Worm (Caenorhabditis elegans) whole organism, mixed stage, embryonic: Measurements from ENCODE around the gene T02H6.1.

Experiments
- M03D4.4 ChIP-seq: sonication (generic microtip); optimal IDR thresholded peaks from 2 replicates; lab custom pipeline; 2017; ENCODE audit warnings: mild to moderate bottlenecking, missing genetic modification characterization, missing compliant biosample characterization
- bed-3 ChIP-seq: fragments of 200-800 bp; sonication (Bioruptor generic); optimal IDR thresholded peaks from 3 replicates; lab custom pipeline; 2018; ENCODE audit warnings: mild to moderate bottlenecking, missing genetic modification characterization, moderate library complexity, missing compliant biosample characterization
- blmp-1 ChIP-seq: fragments of 150-350 bp; optimal IDR thresholded peaks from 2 replicates; lab custom pipeline; 2014; ENCODE audit warnings: missing biosample characterization, missing genetic modification characterization
- ceh-39 ChIP-seq: fragments of 150-350 bp; optimal IDR thresholded peaks from 2 replicates; lab custom pipeline; 2014; ENCODE audit warnings: missing biosample characterization, missing genetic modification characterization
- ceh-43 ChIP-seq: fragments of 200-800 bp; sonication (Bioruptor generic); optimal IDR thresholded peaks from 2 replicates; lab custom pipeline; 2018; ENCODE audit warnings: mild to moderate bottlenecking, missing genetic modification characterization, moderate library complexity, missing compliant biosample characterization
- ceh-83 ChIP-seq: fragments of 200-800 bp; sonication (Bioruptor generic); optimal IDR thresholded peaks from 2 replicates; lab custom pipeline; 2018; ENCODE audit warnings: mild to moderate bottlenecking, missing genetic modification characterization, missing compliant biosample characterization
- ces-1 ChIP-seq: fragments of 150-350 bp; optimal IDR thresholded peaks from 2 replicates; lab custom pipeline; 2014; ENCODE audit warnings: missing biosample characterization, missing genetic modification reagents, missing genetic modification characterization
- cnd-1 ChIP-seq: fragments of 200-800 bp; sonication (Bioruptor generic); optimal IDR thresholded peaks from 2 replicates; lab custom pipeline; 2018; ENCODE audit warnings: mild to moderate bottlenecking, missing genetic modification characterization, missing compliant biosample characterization
- drap-1 ChIP-seq: fragments of 200-800 bp; sonication (Bioruptor generic); optimal IDR thresholded peaks from 3 replicates; lab custom pipeline; 2018; ENCODE audit warnings: mild to moderate bottlenecking, missing genetic modification characterization, missing compliant biosample characterization
- elt-1 ChIP-seq: sonication (generic microtip); optimal IDR thresholded peaks from 2 replicates; lab custom pipeline; 2017; ENCODE audit warnings: missing genetic modification characterization, mild to moderate bottlenecking, missing compliant biosample characterization, antibody characterized with exemption, moderate library complexity, borderline replicate concordance; ENCODE audit not compliant: insufficient read depth
- elt-3 ChIP-seq: fragments of 150-350 bp; optimal IDR thresholded peaks from 2 replicates; lab custom pipeline; 2014; ENCODE audit warnings: missing biosample characterization, missing genetic modification characterization
- flh-1 ChIP-seq: fragments of 200-800 bp; sonication (Bioruptor generic); optimal IDR thresholded peaks from 2 replicates; lab custom pipeline; 2018; ENCODE audit warnings: mild to moderate bottlenecking, missing genetic modification characterization, moderate library complexity, missing compliant biosample characterization
- hlh-1 ChIP-seq: fragments of 150-350 bp; optimal IDR thresholded peaks from 2 replicates; lab custom pipeline; 2014; ENCODE audit warnings: missing biosample characterization, missing genetic modification reagents, missing genetic modification characterization
- lin-13 ChIP-seq: fragments of 150-350 bp; optimal IDR thresholded peaks from 2 replicates; lab custom pipeline; 2014; ENCODE audit warnings: missing biosample characterization, missing genetic modification characterization
- lin-32 ChIP-seq: fragments of 200-800 bp; sonication (Bioruptor generic); optimal IDR thresholded peaks from 2 replicates; lab custom pipeline; 2018; ENCODE audit warnings: mild to moderate bottlenecking, missing genetic modification characterization, missing compliant biosample characterization
- lsy-2 ChIP-seq: fragments of 150-350 bp; optimal IDR thresholded peaks from 2 replicates; lab custom pipeline; 2014; ENCODE audit warnings: missing biosample characterization, missing genetic modification characterization
- mab-5 ChIP-seq: fragments of 150-350 bp; optimal IDR thresholded peaks from 2 replicates; lab custom pipeline; 2014; ENCODE audit warnings: missing biosample characterization, missing genetic modification characterization
- mep-1 ChIP-seq: fragments of 150-350 bp; optimal IDR thresholded peaks from 2 replicates; lab custom pipeline; 2017; ENCODE audit warnings: missing biosample characterization, missing genetic modification reagents, missing genetic modification characterization, inconsistent platforms
- mls-2 ChIP-seq: sonication (generic microtip); optimal IDR thresholded peaks from 2 replicates; lab custom pipeline; 2016; ENCODE audit warnings: mild to moderate bottlenecking, missing genetic modification characterization, moderate library complexity, missing compliant biosample characterization
- nhr-12 ChIP-seq: fragments of 150-350 bp; optimal IDR thresholded peaks from 2 replicates; lab custom pipeline; 2014; ENCODE audit warnings: missing biosample characterization, missing genetic modification characterization
- nhr-2 ChIP-seq: fragments of 150-350 bp; optimal IDR thresholded peaks from 2 replicates; lab custom pipeline; 2014; ENCODE audit warnings: missing biosample characterization, missing genetic modification characterization
- nhr-237 ChIP-seq: fragments of 150-350 bp; optimal IDR thresholded peaks from 2 replicates; lab custom pipeline; 2014; ENCODE audit warnings: missing biosample characterization, missing genetic modification characterization
- nhr-76 ChIP-seq: sonication (generic microtip); optimal IDR thresholded peaks from 2 replicates; lab custom pipeline; 2017; ENCODE audit warnings: missing biosample characterization, missing genetic modification characterization
- pha-4 ChIP-seq: fragments of 150-350 bp; optimal IDR thresholded peaks from 2 replicates; lab custom pipeline; 2018; ENCODE audit warnings: missing biosample characterization, missing genetic modification reagents, missing genetic modification characterization
- snpc-4 ChIP-seq: fragments of 150-350 bp; optimal IDR thresholded peaks from 2 replicates; lab custom pipeline; 2014; ENCODE audit warnings: missing biosample characterization, missing genetic modification characterization
- sptf-1 ChIP-seq: sonication (generic microtip); optimal IDR thresholded peaks from 2 replicates; lab custom pipeline; 2017; ENCODE audit warnings: mild to moderate bottlenecking, missing genetic modification characterization, moderate library complexity, missing compliant biosample characterization
- tbx-8 ChIP-seq: fragments of 200-800 bp; sonication (Bioruptor generic); optimal IDR thresholded peaks from 2 replicates; lab custom pipeline; 2018; ENCODE audit warnings: mild to moderate bottlenecking, missing genetic modification characterization, moderate library complexity, missing compliant biosample characterization
- unc-120 ChIP-seq: sonication (generic microtip); optimal IDR thresholded peaks from 2 replicates; lab custom pipeline; 2017; ENCODE audit warnings: missing genetic modification characterization, missing compliant biosample characterization; ENCODE audit not compliant: poor library complexity, severe bottlenecking
- unc-39 ChIP-seq: fragments of 150-350 bp; optimal IDR thresholded peaks from 2 replicates; lab custom pipeline; 2014; ENCODE audit warnings: missing biosample characterization, missing genetic modification characterization
- unc-62 ChIP-seq: fragments of 150-350 bp; optimal IDR thresholded peaks from 2 replicates; lab custom pipeline; 2014; ENCODE audit warnings: missing biosample characterization, missing genetic modification reagents, missing genetic modification characterization
- zip-8 ChIP-seq: fragments of 150-350 bp; optimal IDR thresholded peaks from 2 replicates; lab custom pipeline; 2014; ENCODE audit warnings: missing biosample characterization, missing genetic modification characterization
- ztf-11 ChIP-seq: fragments of 150-350 bp; optimal IDR thresholded peaks from 2 replicates; lab custom pipeline; 2014; ENCODE audit warnings: missing biosample characterization, missing genetic modification characterization

Gene T02H6.1

ce11 chrII:682326-682725, 26.9 kb upstream of the T02H6.1 start, which contains the start of gene T02H6.7:
T02H6.7 (plus strand) TSS chrII:682626.
- TF ChIP-seq mab-5 (tag; lab: Kevin White, UChicago) (no peak), lsy-2 (tag; lab: Kevin White, UChicago) (no peak), bed-3 (GFP tag; lab: Kevin White, UChicago) (no peak), lin-32 (no peak), unc-39 (tag; lab: Kevin White, UChicago) (no peak), pha-4 (tag; lab: Kevin White, UChicago) (no peak), ceh-43 (GFP tag; lab: Kevin White, UChicago) (no peak), nhr-2 (tag; lab: Kevin White, UChicago) (no peak), ztf-11 (tag; lab: Kevin White, UChicago) (no peak), M03D4.4 (tag; lab: Kevin White, UChicago) (no peak), elt-3 (tag; lab: Kevin White, UChicago) (no peak), sptf-1 (tag; lab: Kevin White, UChicago) (no peak)

DNA sequence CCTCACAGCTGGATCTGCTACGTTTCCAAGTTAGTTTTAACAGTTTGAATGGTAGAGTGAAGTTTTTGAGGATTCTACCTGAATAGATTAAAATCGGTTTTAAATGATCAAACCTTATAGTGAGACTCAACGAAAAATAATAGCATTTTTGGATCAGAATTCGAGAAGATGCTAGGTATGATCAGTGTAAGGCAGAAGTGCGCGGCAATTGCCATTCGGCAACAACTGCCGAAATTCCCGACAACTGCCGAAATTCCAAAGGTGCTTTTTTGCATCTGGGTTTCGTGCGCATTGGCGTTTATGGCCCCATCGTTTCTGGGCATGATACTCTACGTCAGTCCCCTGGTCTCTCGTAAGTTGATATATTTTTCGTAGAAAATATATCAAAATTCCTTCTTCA, 25.7 kb upstream of the T02H6.1 start, which contains the start of gene T02H6.6:
T02H6.6 (plus strand) TSS at position 301 of the 400 bp plus-strand sequence.
- TF ChIP-seq blmp-1 (tag; lab: Kevin White, UChicago) (no peak), lin-32 (no peak), hlh-1 (tag; lab: Kevin White, UChicago) (peak; percentile 63)
- TF ChIP-seq, all 35 proteins: peak for 1

ce11 chrII:684811-685210, 24.4 kb upstream of the T02H6.1 start, which contains the start of gene T02H6.5:
T02H6.5 (plus strand) TSS chrII:685111.
- TF ChIP-seq ceh-43 (GFP tag; lab: Kevin White, UChicago) (no peak), M03D4.4 (tag; lab: Kevin White, UChicago) (no peak), ceh-83 (GFP tag; lab: Kevin White, UChicago) (no peak), mep-1 (tag; lab: Kevin White, UChicago) (no peak), nhr-237 (tag; lab: Kevin White, UChicago) (no peak), sptf-1 (tag; lab: Kevin White, UChicago) (no peak), nhr-2 (tag; lab: Kevin White, UChicago) (no peak), drap-1 (GFP tag; lab: Kevin White, UChicago) (no peak), lsy-2 (tag; lab: Kevin White, UChicago) (no peak), nhr-76 (tag; lab: Kevin White, UChicago) (no peak), cnd-1 (tag; lab: Kevin White, UChicago) (no peak), snpc-4 (tag; lab: Kevin White, UChicago) (no peak), ces-1 (no peak)

- no peak for TF ChIP-seq tbx-8
- TF ChIP-seq M03D4.4 (tag; lab: Kevin White, UChicago) = no peak
- TF ChIP-seq nhr-12 (tag; lab: Kevin White, UChicago) = no peak
- TF ChIP-seq unc-39 (tag; lab: Kevin White, UChicago) = no peak
- no peak for TF ChIP-seq cnd-1 (tag; lab: Kevin White, UChicago)
- TF ChIP-seq nhr-2 (tag; lab: Kevin White, UChicago) = no peak
- no peak for TF ChIP-seq flh-1 (GFP tag; lab: Kevin White, UChicago)
- TF ChIP-seq ztf-11 (tag; lab: Kevin White, UChicago) = no peak
- no peak for TF ChIP-seq zip-8 (tag; lab: Kevin White, UChicago)
- no peak for TF ChIP-seq nhr-76 (tag; lab: Kevin White, UChicago)
- no peak for TF ChIP-seq elt-1 (tag; lab: Kevin White, UChicago)
- no peak for TF ChIP-seq blmp-1 (tag; lab: Kevin White, UChicago)
- TF ChIP-seq lsy-2 (tag; lab: Kevin White, UChicago) = no peak
- no peak for TF ChIP-seq unc-62 (GFP tag; lab: Kevin White, UChicago)
- no peak for TF ChIP-seq hlh-1 (tag; lab: Kevin White, UChicago)
- TF ChIP-seq bed-3 (GFP tag; lab: Kevin White, UChicago) = no peak
- no peak for TF ChIP-seq snpc-4 (tag; lab: Kevin White, UChicago)
- TF ChIP-seq ceh-39 (tag; lab: Kevin White, UChicago) = no peak
- TF ChIP-seq elt-3 (tag; lab: Kevin White, UChicago) = no peak
These were observed 19.4 kb upstream of the T02H6.1 start, which contains the start of gene T02H6.4 for ce11 chrII:689749-690148. T02H6.4 (plus strand) TSS chrII:690049.

DNA sequence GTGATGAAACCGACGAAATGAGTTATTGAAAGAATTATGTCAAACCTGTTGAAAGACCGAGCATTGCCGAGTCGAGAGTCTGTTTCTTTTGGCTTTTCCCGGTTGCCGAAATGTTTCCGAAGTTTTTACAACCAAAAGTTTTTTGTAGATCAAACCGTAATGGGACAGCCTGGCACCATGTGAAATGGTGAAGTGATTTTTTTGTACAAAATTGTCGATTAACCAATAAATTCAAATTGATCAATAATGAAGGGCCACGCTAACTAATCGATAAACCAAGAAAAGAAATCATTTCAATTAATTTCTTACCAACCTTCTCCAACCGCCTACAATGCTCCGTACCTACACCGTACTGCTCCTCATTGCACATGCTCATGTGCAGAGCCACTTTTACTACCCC, 17.6 kb upstream of the T02H6.1 start, which contains the start of gene T02H6.3:
T02H6.3 (plus strand) TSS at position 301 of the 400 bp plus-strand sequence.
- no peak for TF ChIP-seq ztf-11 (tag; lab: Kevin White, UChicago)
- no peak for TF ChIP-seq unc-120 (tag; lab: Kevin White, UChicago)
- TF ChIP-seq lin-13 (tag; lab: Kevin White, UChicago) = no peak
- TF ChIP-seq nhr-237 (tag; lab: Kevin White, UChicago) = no peak
- TF ChIP-seq nhr-76 (tag; lab: Kevin White, UChicago) = no peak
- TF ChIP-seq zip-8 (tag; lab: Kevin White, UChicago) = no peak
- no peak for TF ChIP-seq elt-3 (tag; lab: Kevin White, UChicago)
- no peak for TF ChIP-seq mab-5 (tag; lab: Kevin White, UChicago)
- no peak for TF ChIP-seq drap-1 (GFP tag; lab: Kevin White, UChicago)
- TF ChIP-seq elt-1 (tag; lab: Kevin White, UChicago) = no peak
- TF ChIP-seq ceh-43 (GFP tag; lab: Kevin White, UChicago) = no peak
- TF ChIP-seq mls-2 (tag; lab: Kevin White, UChicago) = no peak
- no peak for TF ChIP-seq tbx-8
